Worm (Caenorhabditis elegans) whole organism, young adult: ENCODE measurements around the gene EEED8.4.
A peak's percentile ranks its signal among the peaks of the same experiment; 100 is the strongest.

Source experiments
- B0019.2 ChIP-seq: fragments of 200-800 bp; sonication (Bioruptor generic); conservative IDR thresholded peaks from 2 replicates; pipeline ENCODE4 v1.3.6; 2022; ENCODE audit warnings: missing genetic modification reagents, missing genetic modification characterization, missing compliant biosample characterization
- B0336.3 ChIP-seq: fragments of 200-800 bp; sonication (Bioruptor generic); IDR thresholded peaks from 2 replicates; pipeline ENCODE4 v1.3.6; 2022; ENCODE audit warnings: missing genetic modification characterization, missing compliant biosample characterization
- C17E4.6 ChIP-seq: fragments of 200-800 bp; sonication (Bioruptor generic); IDR thresholded peaks from 2 replicates; pipeline ENCODE4 v1.3.6; 2022; ENCODE audit warnings: missing genetic modification reagents, missing genetic modification characterization, missing compliant biosample characterization
- F23B12.7 ChIP-seq: sonication (generic microtip); optimal IDR thresholded peaks from 2 replicates; lab custom pipeline; 2017; ENCODE audit warnings: missing genetic modification characterization, mild to moderate bottlenecking, missing compliant biosample characterization, antibody characterized with exemption, moderate library complexity; ENCODE audit not compliant: insufficient read depth
- F33H1.4 ChIP-seq: fragments of 200-800 bp; sonication (Bioruptor generic); IDR thresholded peaks from 2 replicates; pipeline ENCODE4 v1.3.6; 2022; ENCODE audit warnings: missing genetic modification reagents, missing genetic modification characterization, missing compliant biosample characterization
- F39B2.1 ChIP-seq: fragments of 200-800 bp; sonication (Bioruptor generic); IDR thresholded peaks from 2 replicates; pipeline ENCODE4 v1.3.6; 2022; ENCODE audit warnings: missing genetic modification reagents, missing genetic modification characterization, missing compliant biosample characterization
- F49E8.2 ChIP-seq: sonication (generic microtip); optimal IDR thresholded peaks from 3 replicates; lab custom pipeline; 2017; ENCODE audit warnings: missing genetic modification characterization, mild to moderate bottlenecking, missing compliant biosample characterization, antibody characterized with exemption, moderate library complexity; ENCODE audit not compliant: insufficient read depth
- K11D2.4 ChIP-seq: fragments of 200-800 bp; sonication (Bioruptor generic); IDR thresholded peaks from 2 replicates; pipeline ENCODE4 v1.3.6; 2022; ENCODE audit warnings: missing genetic modification reagents, missing genetic modification characterization, missing compliant biosample characterization
- T26A5.8 ChIP-seq: sonication (generic microtip); optimal IDR thresholded peaks from 2 replicates; lab custom pipeline; 2016; ENCODE audit warnings: missing genetic modification characterization, missing compliant biosample characterization
- Y95B8A.8 ChIP-seq: fragments of 200-800 bp; sonication (Bioruptor generic); IDR thresholded peaks from 2 replicates; pipeline ENCODE4 v1.3.6; 2022; ENCODE audit warnings: missing genetic modification reagents, missing genetic modification characterization, missing compliant biosample characterization
- ama-1 ChIP-seq, 3 experiments: fragments of 150-350 bp in 1 of 3; sonication (generic microtip) in 2 of 3; optimal IDR thresholded peaks; 2 replicates each; lab custom pipeline; 2014 to 2018; ENCODE audit warnings: missing biosample characterization in 2 of 3, missing genetic modification characterization in 2 of 3, missing genetic modification reagents in 2 of 3
- atf-7 ChIP-seq: sonication (generic microtip); optimal IDR thresholded peaks from 2 replicates; lab custom pipeline; 2017; ENCODE audit warnings: mild to moderate bottlenecking, missing genetic modification characterization, missing compliant biosample characterization
- attf-3 ChIP-seq: fragments of 200-800 bp; sonication (Bioruptor generic); conservative IDR thresholded peaks from 2 replicates; pipeline ENCODE4 v1.3.6; 2022; ENCODE audit warnings: missing genetic modification reagents, missing genetic modification characterization, missing compliant biosample characterization
- bed-1 ChIP-seq: fragments of 200-800 bp; sonication (Bioruptor generic); IDR thresholded peaks from 2 replicates; pipeline ENCODE4 v1.3.6; 2022; ENCODE audit warnings: missing genetic modification reagents, missing genetic modification characterization, missing compliant biosample characterization
- ceh-100 ChIP-seq: fragments of 200-800 bp; sonication (Bioruptor generic); IDR thresholded peaks from 2 replicates; pipeline ENCODE4 v1.3.6; 2022; ENCODE audit warnings: missing genetic modification reagents, missing genetic modification characterization, missing compliant biosample characterization
- ceh-79 ChIP-seq: sonication (generic microtip); optimal IDR thresholded peaks from 2 replicates; lab custom pipeline; 2017; ENCODE audit warnings: mild to moderate bottlenecking, missing genetic modification characterization, missing compliant biosample characterization
- ceh-91 ChIP-seq: fragments of 200-800 bp; sonication (Bioruptor generic); IDR thresholded peaks from 2 replicates; pipeline ENCODE4 v1.3.6; 2022; ENCODE audit warnings: missing genetic modification reagents, missing genetic modification characterization, missing compliant biosample characterization
- dox-1 ChIP-seq: fragments of 200-800 bp; sonication (Bioruptor generic); IDR thresholded peaks from 2 replicates; pipeline ENCODE4 v1.3.6; 2022; ENCODE audit warnings: missing genetic modification reagents, missing genetic modification characterization, missing compliant biosample characterization
- dpl-1 ChIP-seq: fragments of 150-350 bp; optimal IDR thresholded peaks from 2 replicates; lab custom pipeline; 2014; ENCODE audit warnings: missing biosample characterization, missing genetic modification reagents, missing genetic modification characterization
- efl-1 ChIP-seq: fragments of 150-350 bp; optimal IDR thresholded peaks from 2 replicates; lab custom pipeline; 2014; ENCODE audit warnings: missing biosample characterization, missing genetic modification reagents, missing genetic modification characterization
- ets-4 ChIP-seq: fragments of 200-800 bp; sonication (Bioruptor generic); optimal IDR thresholded peaks from 2 replicates; lab custom pipeline; 2018; ENCODE audit warnings: mild to moderate bottlenecking, missing genetic modification characterization, missing compliant biosample characterization
- fkh-3 ChIP-seq: sonication (generic microtip); optimal IDR thresholded peaks from 2 replicates; lab custom pipeline; 2016; ENCODE audit warnings: mild to moderate bottlenecking, missing genetic modification characterization, missing compliant biosample characterization
- hlh-26 ChIP-seq: fragments of 200-800 bp; sonication (Bioruptor generic); conservative IDR thresholded peaks from 2 replicates; pipeline ENCODE4 v1.3.6; 2022; ENCODE audit warnings: missing genetic modification reagents, missing genetic modification characterization, missing compliant biosample characterization
- hmg-1.2 ChIP-seq: fragments of 200-800 bp; sonication (Bioruptor generic); IDR thresholded peaks from 2 replicates; pipeline ENCODE4 v1.3.6; 2022; ENCODE audit warnings: missing genetic modification reagents, missing genetic modification characterization, missing compliant biosample characterization
- hsf-1 ChIP-seq: fragments of 200-800 bp; sonication (Bioruptor generic); IDR thresholded peaks from 2 replicates; pipeline ENCODE4 v1.3.6; 2022; ENCODE audit warnings: missing genetic modification reagents, missing genetic modification characterization, missing compliant biosample characterization
- lin-26 ChIP-seq: fragments of 200-800 bp; sonication (Bioruptor generic); IDR thresholded peaks from 2 replicates; pipeline ENCODE4 v1.3.6; 2022; ENCODE audit warnings: missing genetic modification reagents, missing genetic modification characterization, missing compliant biosample characterization
- lin-35 ChIP-seq, 3 experiments: fragments of 150-350 bp in 2 of 3; sonication (generic microtip) in 1 of 3; optimal IDR thresholded peaks; 2 replicates each; lab custom pipeline; 2014 to 2018; ENCODE audit warnings: missing biosample characterization in 3 of 3, missing genetic modification characterization in 3 of 3, missing genetic modification reagents in 3 of 3
- lin-40 ChIP-seq: sonication (generic microtip); optimal IDR thresholded peaks from 2 replicates; lab custom pipeline; 2016; ENCODE audit warnings: missing genetic modification characterization, mild to moderate bottlenecking, missing compliant biosample characterization, missing genotype, missing genetic modification reagents
- lin-54 ChIP-seq: fragments of 200-800 bp; sonication (Bioruptor generic); optimal IDR thresholded peaks from 2 replicates; lab custom pipeline; 2018; ENCODE audit warnings: mild to moderate bottlenecking, missing genetic modification characterization, missing compliant biosample characterization
- madf-6 ChIP-seq: fragments of 200-800 bp; sonication (Bioruptor generic); IDR thresholded peaks from 2 replicates; pipeline ENCODE4 v1.3.6; 2022; ENCODE audit warnings: missing genetic modification reagents, missing genetic modification characterization, missing compliant biosample characterization
- mcd-1 ChIP-seq: fragments of 200-800 bp; sonication (Bioruptor generic); IDR thresholded peaks from 2 replicates; pipeline ENCODE4 v1.3.6; 2022; ENCODE audit warnings: missing genetic modification reagents, missing genetic modification characterization, missing compliant biosample characterization
- mes-4 ChIP-seq: sonication (generic microtip); optimal IDR thresholded peaks from 2 replicates; lab custom pipeline; 2016; ENCODE audit warnings: missing genotype, missing genetic modification characterization, missing compliant biosample characterization
- nfya-1 ChIP-seq: sonication (generic microtip); optimal IDR thresholded peaks from 2 replicates; lab custom pipeline; 2017; ENCODE audit warnings: antibody characterized with exemption, missing compliant biosample characterization, missing genetic modification characterization, borderline replicate concordance; ENCODE audit not compliant: insufficient read depth
- pbrm-1 ChIP-seq: fragments of 200-800 bp; sonication (Bioruptor generic); IDR thresholded peaks from 2 replicates; pipeline ENCODE4 v1.3.6; 2022; ENCODE audit warnings: missing genetic modification reagents, missing genetic modification characterization, missing compliant biosample characterization
- snpc-1.3 ChIP-seq: sonication (generic microtip); optimal IDR thresholded peaks from 2 replicates; lab custom pipeline; 2017; ENCODE audit warnings: missing genetic modification characterization, mild to moderate bottlenecking, missing compliant biosample characterization, antibody characterized with exemption, moderate library complexity, missing genotype, missing genetic modification reagents; ENCODE audit not compliant: insufficient read depth
- snpc-4 ChIP-seq, 5 experiments: fragments of 150-350 bp in 1 of 5; sonication (generic microtip) in 4 of 5; optimal IDR thresholded peaks; 2 replicates each; lab custom pipeline; 2014 to 2018; ENCODE audit warnings: missing genetic modification characterization in 5 of 5, missing biosample characterization in 3 of 5, antibody characterized with exemption in 2 of 5, mild to moderate bottlenecking in 2 of 5, missing compliant biosample characterization in 2 of 5, missing genotype in 2 of 5, moderate library complexity in 2 of 5, missing genetic modification reagents in 1 of 5
- sptf-2 ChIP-seq: fragments of 200-800 bp; sonication (Bioruptor generic); optimal IDR thresholded peaks from 2 replicates; lab custom pipeline; 2018; ENCODE audit warnings: mild to moderate bottlenecking, missing genetic modification characterization, missing compliant biosample characterization
- tbp1 ChIP-seq: fragments of 200-800 bp; sonication (Bioruptor generic); optimal IDR thresholded peaks from 2 replicates; lab custom pipeline; 2018; ENCODE audit warnings: mild to moderate bottlenecking, missing genetic modification characterization, missing compliant biosample characterization
- tlf-1 ChIP-seq: fragments of 200-800 bp; sonication (Bioruptor generic); optimal IDR thresholded peaks from 2 replicates; lab custom pipeline; 2018; ENCODE audit warnings: mild to moderate bottlenecking, missing genetic modification characterization, missing compliant biosample characterization
- unc-62 ChIP-seq: fragments of 150-350 bp; optimal IDR thresholded peaks from 2 replicates; lab custom pipeline; 2014; ENCODE audit warnings: missing biosample characterization, missing genetic modification reagents, missing genetic modification characterization
- xnd-1 ChIP-seq: sonication (generic microtip); optimal IDR thresholded peaks from 2 replicates; lab custom pipeline; 2016; ENCODE audit warnings: missing genotype, missing genetic modification reagents, missing genetic modification characterization, missing compliant biosample characterization
- zfh-2 ChIP-seq: fragments of 200-800 bp; sonication (Bioruptor generic); conservative IDR thresholded peaks from 2 replicates; pipeline ENCODE4 v1.3.6; 2022; ENCODE audit warnings: missing genetic modification reagents, missing genetic modification characterization, missing compliant biosample characterization
- ztf-6 ChIP-seq: fragments of 200-800 bp; sonication (Bioruptor generic); IDR thresholded peaks from 2 replicates; pipeline ENCODE4 v1.3.6; 2022; ENCODE audit warnings: missing genetic modification reagents, missing genetic modification characterization, missing compliant biosample characterization

Gene EEED8.4

DNA sequence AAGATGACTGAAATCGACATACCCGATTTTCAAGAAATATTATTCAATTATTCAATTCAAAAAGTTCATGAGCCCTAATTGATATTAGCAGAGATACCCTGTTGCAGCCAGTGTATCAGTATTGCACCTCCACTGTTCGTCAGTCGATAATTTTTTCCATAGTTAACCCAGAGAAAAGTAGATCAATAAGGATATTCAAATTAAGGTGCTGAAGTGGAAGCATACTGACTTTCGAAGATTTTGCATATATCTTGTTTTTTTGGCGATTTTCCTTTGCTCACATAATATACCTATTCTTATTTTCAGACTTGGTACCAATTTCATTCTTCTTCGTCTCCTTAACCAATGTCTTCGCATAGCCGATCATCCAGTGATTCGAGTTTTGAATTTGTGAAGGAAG lies 9.8 kb downstream of the EEED8.4 start, which contains the start of gene EEED8.15:
EEED8.15 (plus strand) TSS at position 301 of the 400 bp plus-strand sequence.
- TF ChIP-seq ets-4 (GFP tag; lab: Kevin White, UChicago): no peak
- no peak for TF ChIP-seq fkh-3
- no peak for TF ChIP-seq F49E8.2
- no peak for TF ChIP-seq hlh-26 (GFP tag; lab: Robert Waterston, UW)

DNA sequence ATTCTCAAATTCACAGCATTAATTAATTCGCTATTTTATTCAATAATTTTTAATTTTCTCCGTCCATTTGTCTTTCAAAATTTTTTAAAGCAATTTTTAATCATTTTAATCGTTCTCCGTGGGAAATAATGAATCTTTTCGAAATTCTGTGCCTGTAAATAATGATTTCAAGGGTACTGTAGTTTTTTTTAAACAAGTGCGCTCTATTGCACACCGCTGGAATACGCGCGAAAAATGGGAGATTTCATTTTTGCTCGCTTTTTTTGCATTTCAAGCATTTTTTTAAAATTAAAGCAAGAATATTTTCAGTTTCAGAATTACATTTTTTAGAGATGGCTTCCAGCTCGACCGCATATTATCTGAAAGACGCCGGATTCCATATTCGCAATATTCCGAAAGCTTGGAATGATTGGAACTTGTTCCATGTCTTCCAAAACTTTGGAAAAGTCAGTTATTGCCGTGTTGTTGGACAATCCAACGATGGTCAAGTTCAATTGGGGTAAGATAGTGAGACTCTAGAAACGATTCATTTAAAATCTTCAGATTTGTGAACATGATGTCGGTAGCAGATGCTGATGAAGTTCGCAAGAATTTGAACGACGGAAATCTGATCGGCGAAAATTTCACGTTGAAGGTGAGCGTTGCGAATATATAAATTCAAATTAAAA lies 12.0 kb downstream of the EEED8.4 start, which contains the start of gene tofu-6:
tofu-6 (plus strand) TSS at position 302 of the 668 bp plus-strand sequence.
- TF ChIP-seq unc-62 (GFP tag; lab: Kevin White, UChicago): no peak
- TF ChIP-seq C17E4.6 (GFP tag; lab: Robert Waterston, UW): no peak
- TF ChIP-seq F39B2.1: no peak
- TF ChIP-seq mes-4 (tag; lab: Kevin White, UChicago): no peak
- TF ChIP-seq lin-54 (GFP tag; lab: Kevin White, UChicago): peak; percentile 55
- TF ChIP-seq F49E8.2: peak; percentile 43
- TF ChIP-seq madf-6: peak; percentile 98
- no peak for TF ChIP-seq ceh-79 (tag; lab: Kevin White, UChicago)
- no peak for TF ChIP-seq tbp1 (GFP tag; lab: Kevin White, UChicago)
- TF ChIP-seq Y95B8A.8 (GFP tag; lab: Robert Waterston, UW): peak; percentile 50; the same call in 1 of the 2 replicates
- peak; percentile 63 for TF ChIP-seq dox-1
- TF ChIP-seq atf-7: no peak
- no peak for TF ChIP-seq sptf-2
- TF ChIP-seq ztf-6 (GFP tag; lab: Robert Waterston, UW): no peak
- 0 out of 2 replicates have a peak, but pooled peaks have one; percentile 59 for TF ChIP-seq B0019.2 (GFP tag; lab: Robert Waterston, UW)
- TF ChIP-seq dpl-1: peak; percentile 83
- TF ChIP-seq efl-1 (GFP tag; lab: Kevin White, UChicago): peak; percentile 95
- TF ChIP-seq lin-35 (GFP tag; optimal IDR thresholded peaks at IDR 0.05; lab: Kevin White, UChicago): peak in 1 of 3 experiments; percentile 73
- no peak for TF ChIP-seq lin-26 (GFP tag; lab: Robert Waterston, UW)
- no peak for TF ChIP-seq snpc-4 (GFP tag; optimal IDR thresholded peaks at IDR 0.05; lab: Kevin White, UChicago)
- peak in 1 of 4 experiments; percentile 5 for TF ChIP-seq snpc-4 (tag; optimal IDR thresholded peaks at IDR 0.05; lab: Kevin White, UChicago)
- TF ChIP-seq attf-3: 0 out of 2 replicates have a peak, but pooled peaks have one; percentile 15
- peak; percentile 87 for TF ChIP-seq mcd-1 (GFP tag; lab: Robert Waterston, UW)
- TF ChIP-seq B0336.3: 0 out of 2 replicates have a peak, but pooled peaks have one; percentile 25
- TF ChIP-seq ceh-100 (GFP tag; lab: Robert Waterston, UW): peak; percentile 26; the same call in 1 of the 2 replicates
- TF ChIP-seq F33H1.4 (GFP tag; lab: Robert Waterston, UW): peak; percentile 78
- no peak for TF ChIP-seq fkh-3
- peak; percentile 90 for TF ChIP-seq ceh-91 (GFP tag; lab: Robert Waterston, UW)
- peak; percentile 39 for TF ChIP-seq tlf-1 (GFP tag; lab: Kevin White, UChicago)
- no peak for TF ChIP-seq bed-1 (GFP tag; lab: Robert Waterston, UW)
- TF ChIP-seq nfya-1 (tag; lab: Kevin White, UChicago): no peak
- no peak for TF ChIP-seq ama-1 (optimal IDR thresholded peaks at IDR 0.05; lab: Kevin White, UChicago)
- TF ChIP-seq ama-1 (GFP tag; optimal IDR thresholded peaks at IDR 0.05; lab: Kevin White, UChicago): no peak
- 0 out of 2 replicates have a peak, but pooled peaks have one; percentile 35 for TF ChIP-seq hsf-1
- no peak for TF ChIP-seq K11D2.4 (GFP tag; lab: Robert Waterston, UW)
- TF ChIP-seq lin-40 (tag; lab: Kevin White, UChicago): no peak
- no peak for TF ChIP-seq T26A5.8 (tag; lab: Kevin White, UChicago)
- TF ChIP-seq xnd-1 (tag; lab: Kevin White, UChicago): peak; percentile 94
- no peak for TF ChIP-seq hlh-26 (GFP tag; lab: Robert Waterston, UW)
- TF ChIP-seq hmg-1.2 (GFP tag; lab: Robert Waterston, UW): 0 out of 2 replicates have a peak, but pooled peaks have one; percentile 32
- 0 out of 2 replicates have a peak, but pooled peaks have one; percentile 12 for TF ChIP-seq pbrm-1 (GFP tag; lab: Robert Waterston, UW)
- TF ChIP-seq snpc-1.3 (tag; lab: Kevin White, UChicago): peak; percentile 36
- TF ChIP-seq F23B12.7 (tag; lab: Kevin White, UChicago): peak; percentile 61
- no peak for TF ChIP-seq zfh-2 (GFP tag; lab: Robert Waterston, UW)
